Worm (Caenorhabditis elegans): ENCODE data around the gene npr-6.

ce11 chrX:10319653-10320052 is 34.1 kb upstream of the npr-6 start:
- TF ChIP-seq nhr-6 (tag; optimal IDR thresholded peaks at IDR 0.05) (no peak), sem-4 (tag; optimal IDR thresholded peaks at IDR 0.05) (no peak), blmp-1 (tag; optimal IDR thresholded peaks at IDR 0.05; ENCODE audit: insufficient read depth) (no peak), mab-5 (tag; optimal IDR thresholded peaks at IDR 0.05) (no peak), nhr-11 (tag; optimal IDR thresholded peaks at IDR 0.05) (no peak), nhr-237 (tag; optimal IDR thresholded peaks at IDR 0.05) (no peak), ztf-4 (tag; optimal IDR thresholded peaks at IDR 0.05) (no peak), ceh-16 (tag; optimal IDR thresholded peaks at IDR 0.05) (no peak), nhr-77 (tag; optimal IDR thresholded peaks at IDR 0.05) (no peak), C34F6.9 (tag; optimal IDR thresholded peaks at IDR 0.05) (no peak), ztf-11 (tag; optimal IDR thresholded peaks at IDR 0.05) (no peak), ama-1 (optimal IDR thresholded peaks at IDR 0.05) (no peak)
